Worm (Caenorhabditis elegans): ENCODE data around the gene scl-20.

DNA sequence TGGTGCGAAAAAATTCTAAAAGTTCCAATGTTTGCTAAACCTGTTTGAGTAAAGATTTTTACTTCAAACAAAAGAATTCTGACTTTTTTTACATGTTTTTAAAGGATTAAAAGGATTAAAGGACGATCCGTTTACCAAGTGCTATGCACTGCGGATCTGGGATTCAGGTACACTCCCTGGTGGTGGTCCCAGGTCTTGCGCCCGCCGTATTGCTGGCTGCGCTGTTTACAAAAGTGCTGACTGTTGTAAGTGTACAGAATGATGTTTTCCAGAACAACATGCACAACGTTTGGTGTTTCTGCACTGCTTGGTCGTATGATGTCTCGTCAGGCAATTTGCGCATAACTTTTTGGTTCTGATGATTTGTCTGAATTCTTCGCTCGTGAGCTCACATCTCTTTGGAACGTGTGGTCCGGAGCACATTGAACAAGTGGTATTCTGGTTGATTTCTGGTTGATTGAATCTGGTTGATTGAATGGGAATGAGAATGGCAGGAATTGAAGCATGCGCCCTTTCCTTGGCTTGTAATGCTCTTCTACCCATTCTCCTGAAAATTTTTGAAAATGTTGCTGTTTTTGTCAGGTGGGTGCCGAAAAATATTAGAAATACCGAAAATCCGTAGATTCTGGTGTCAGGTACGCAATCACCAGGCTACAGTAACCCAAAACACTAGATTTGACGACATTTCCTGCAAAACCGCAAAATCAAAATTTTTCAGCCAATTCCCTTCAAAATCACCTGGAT, 28.8 kb downstream of the scl-20 start:
- TF ChIP-seq zip-5 (tag; optimal IDR thresholded peaks at IDR 0.05), result no peak
- no peak for TF ChIP-seq odd-2 (tag; optimal IDR thresholded peaks at IDR 0.05)
- TF ChIP-seq ceh-14 (tag; optimal IDR thresholded peaks at IDR 0.05), result no peak
- no peak for TF ChIP-seq madf-2 (tag; optimal IDR thresholded peaks at IDR 0.05)
- TF ChIP-seq nfya-1 (tag; optimal IDR thresholded peaks at IDR 0.05), result no peak
- no peak for TF ChIP-seq hlh-30 (tag; optimal IDR thresholded peaks at IDR 0.05; ENCODE audit: insufficient read depth)
